Fruit fly (Drosophila melanogaster) whole organism, adult: ENCODE measurements around the gene beat-Ic.

Source experiments
- CG11617 ChIP-seq: fragments of 200-800 bp; sonication (Bioruptor generic); optimal IDR thresholded peaks from 2 replicates; lab custom pipeline; 2017; ENCODE audit warnings: mild to moderate bottlenecking, missing biosample characterization, missing genetic modification reagents, missing genetic modification characterization
- CG12768 ChIP-seq: fragments of 200-800 bp; sonication (Bioruptor generic); optimal IDR thresholded peaks from 2 replicates; lab custom pipeline; 2017; ENCODE audit warnings: missing biosample characterization, missing genetic modification characterization, mild to moderate bottlenecking, moderate library complexity, missing genetic modification reagents
- CG14711 ChIP-seq: fragments of 200-800 bp; sonication (Bioruptor generic); optimal IDR thresholded peaks from 2 replicates; lab custom pipeline; 2018; ENCODE audit warnings: missing biosample characterization, mild to moderate bottlenecking, missing genetic modification characterization, moderate library complexity
- CG1620 ChIP-seq: fragments of 200-800 bp; sonication (Bioruptor generic); optimal IDR thresholded peaks from 2 replicates; lab custom pipeline; 2016; ENCODE audit warnings: missing biosample characterization, missing genetic modification characterization
- CG33017 ChIP-seq: fragments of 200-800 bp; sonication (Bioruptor generic); optimal IDR thresholded peaks from 2 replicates; lab custom pipeline; 2018; ENCODE audit warnings: missing biosample characterization, mild to moderate bottlenecking, missing genetic modification characterization, moderate library complexity
- CG5204 ChIP-seq: fragments of 200-800 bp; sonication (Bioruptor generic); optimal IDR thresholded peaks from 2 replicates; lab custom pipeline; 2016; ENCODE audit warnings: missing biosample characterization, missing genetic modification characterization
- CG7045 ChIP-seq: fragments of 200-800 bp; sonication (Bioruptor generic); optimal IDR thresholded peaks from 2 replicates; lab custom pipeline; 2017; ENCODE audit warnings: missing biosample characterization, mild to moderate bottlenecking, missing genetic modification characterization
- CG7101 ChIP-seq: fragments of 200-800 bp; sonication (Bioruptor generic); optimal IDR thresholded peaks from 2 replicates; lab custom pipeline; 2018; ENCODE audit warnings: missing biosample characterization, mild to moderate bottlenecking, missing genetic modification characterization, moderate library complexity
- Clk ChIP-seq: fragments of 200-800 bp; sonication (Bioruptor generic); optimal IDR thresholded peaks from 2 replicates; lab custom pipeline; 2017; ENCODE audit warnings: missing biosample characterization, missing genetic modification characterization
- Crg-1 ChIP-seq: fragments of 200-800 bp; sonication (Bioruptor generic); optimal IDR thresholded peaks from 2 replicates; lab custom pipeline; 2016; ENCODE audit warnings: missing biosample characterization, missing genetic modification characterization
- Hr96 ChIP-seq: fragments of 200-800 bp; sonication (Bioruptor generic); optimal IDR thresholded peaks from 2 replicates; lab custom pipeline; 2016; ENCODE audit warnings: missing biosample characterization, missing genetic modification characterization
- Mnt ChIP-seq: fragments of 200-800 bp; sonication (Bioruptor generic); optimal IDR thresholded peaks from 2 replicates; lab custom pipeline; 2016; ENCODE audit warnings: missing biosample characterization, mild to moderate bottlenecking, missing genetic modification characterization
- bab1 ChIP-seq: fragments of 200-800 bp; sonication (Bioruptor generic); optimal IDR thresholded peaks from 3 replicates; lab custom pipeline; 2019; ENCODE audit warnings: missing biosample characterization, mild to moderate bottlenecking, missing genetic modification characterization, moderate library complexity
- cic ChIP-seq: fragments of 200-800 bp; sonication (Bioruptor generic); optimal IDR thresholded peaks from 2 replicates; lab custom pipeline; 2017; ENCODE audit warnings: missing biosample characterization, mild to moderate bottlenecking, missing genetic modification characterization, moderate library complexity
- cnc ChIP-seq, 2 experiments: fragments of >200 bp; optimal IDR thresholded peaks; 2 replicates each; lab custom pipeline; 2017
- kay ChIP-seq: fragments of 200-800 bp; sonication (Bioruptor generic); peaks from one replicate; lab custom pipeline; 2016; ENCODE audit warnings: missing biosample characterization, missing genetic modification characterization, borderline replicate concordance
- ovo ChIP-seq: fragments of 200-800 bp; sonication (Bioruptor generic); optimal IDR thresholded peaks from 2 replicates; lab custom pipeline; 2016; ENCODE audit warnings: missing biosample characterization, missing genetic modification characterization
- pad ChIP-seq: fragments of 200-800 bp; sonication (Bioruptor generic); optimal IDR thresholded peaks from 3 replicates; lab custom pipeline; 2017; ENCODE audit warnings: missing biosample characterization, missing genetic modification characterization, mild to moderate bottlenecking, moderate library complexity, missing genetic modification reagents
- tj ChIP-seq: fragments of 200-800 bp; sonication (Bioruptor generic); optimal IDR thresholded peaks from 3 replicates; lab custom pipeline; 2017; ENCODE audit warnings: missing biosample characterization, mild to moderate bottlenecking, missing genetic modification characterization, moderate library complexity
- toe ChIP-seq: fragments of 200-800 bp; sonication (Bioruptor generic); optimal IDR thresholded peaks from 2 replicates; lab custom pipeline; 2016; ENCODE audit warnings: missing biosample characterization, missing genetic modification characterization

Gene beat-Ic

dm6 chr2L:16000199-16000598 is at the start of gene beat-Ic:
TSS of gene beat-Ic (plus strand) at chr2L:16000291.
- TF ChIP-seq kay (GFP tag; lab: Kevin White, UChicago) (no peak), CG1620 (GFP tag; lab: Kevin White, UChicago) (no peak), CG11617 (GFP tag; lab: Kevin White, UChicago) (no peak), Crg-1 (no peak), tj (GFP tag; lab: Kevin White, UChicago) (no peak), pad (no peak), ovo (GFP tag; lab: Kevin White, UChicago) (no peak), Mnt (GFP tag; lab: Kevin White, UChicago) (no peak), cnc (optimal IDR thresholded peaks at IDR 0.05; lab: Kevin White, UChicago) (no peak), toe (no peak), Hr96 (no peak), CG5204 (GFP tag; lab: Kevin White, UChicago) (no peak), CG7101 (no peak), CG7045 (no peak), cic (no peak), CG33017 (tag; lab: Kevin White, UChicago) (no peak)

- TF ChIP-seq CG33017 (tag; lab: Kevin White, UChicago) (no peak), CG14711 (tag; lab: Kevin White, UChicago) (no peak), CG7101 (no peak), CG12768 (GFP tag; lab: Kevin White, UChicago) (no peak), Crg-1 (no peak), bab1 (GFP tag; lab: Kevin White, UChicago) (no peak), ovo (GFP tag; lab: Kevin White, UChicago) (no peak), tj (GFP tag; lab: Kevin White, UChicago) (no peak)
Observed at dm6 chr2L:15957558-15957957, 42.5 kb upstream of the beat-Ic start, which contains the start of gene CG18063. TSS of gene CG18063 (plus strand) at chr2L:15957858.

dm6 chr2L:15962335-15962734 is 37.8 kb upstream of the beat-Ic start, which contains the start of gene beat-Ib:
TSS of gene beat-Ib (minus strand) at chr2L:15962435.
- no peak for TF ChIP-seq toe
- no peak for TF ChIP-seq ovo (GFP tag; lab: Kevin White, UChicago)
- TF ChIP-seq CG1620 (GFP tag; lab: Kevin White, UChicago), result no peak
- TF ChIP-seq Clk (GFP tag; lab: Kevin White, UChicago), result no peak
- TF ChIP-seq Mnt (GFP tag; lab: Kevin White, UChicago), result no peak
- no peak for TF ChIP-seq kay (GFP tag; lab: Kevin White, UChicago)

- TF ChIP-seq bab1 (GFP tag; lab: Kevin White, UChicago), result no peak
- no peak for TF ChIP-seq Mnt (GFP tag; lab: Kevin White, UChicago)
- no peak for TF ChIP-seq CG14711 (tag; lab: Kevin White, UChicago)
- no peak for TF ChIP-seq pad
- no peak for TF ChIP-seq cnc (optimal IDR thresholded peaks at IDR 0.05; lab: Kevin White, UChicago)
- no peak for TF ChIP-seq kay (GFP tag; lab: Kevin White, UChicago)
- TF ChIP-seq Hr96, result no peak
- no peak for TF ChIP-seq CG12768 (GFP tag; lab: Kevin White, UChicago)
- no peak for TF ChIP-seq Crg-1
Observed at dm6 chr2L:15979186-15979585, 20.9 kb upstream of the beat-Ic start, which contains the start of gene CG10839. TSS of gene CG10839 (plus strand) at chr2L:15979486.

dm6 chr2L:16003541-16003940 is 3.5 kb downstream of the beat-Ic start, which contains the start of gene CG34167:
TSS of gene CG34167 (minus strand) at chr2L:16003641.
- no peak for TF ChIP-seq bab1 (GFP tag; lab: Kevin White, UChicago)
- no peak for TF ChIP-seq CG12768 (GFP tag; lab: Kevin White, UChicago)
- no peak for TF ChIP-seq kay (GFP tag; lab: Kevin White, UChicago)
- no peak for TF ChIP-seq CG33017 (tag; lab: Kevin White, UChicago)
- TF ChIP-seq pad, result no peak
- TF ChIP-seq Mnt (GFP tag; lab: Kevin White, UChicago), result no peak
- no peak for TF ChIP-seq Hr96
- no peak for TF ChIP-seq Clk (GFP tag; lab: Kevin White, UChicago)
- TF ChIP-seq CG11617 (GFP tag; lab: Kevin White, UChicago), result no peak
- no peak for TF ChIP-seq CG7101
- TF ChIP-seq CG14711 (tag; lab: Kevin White, UChicago), result no peak
- TF ChIP-seq CG1620 (GFP tag; lab: Kevin White, UChicago), result no peak
- no peak for TF ChIP-seq toe
- no peak for TF ChIP-seq tj (GFP tag; lab: Kevin White, UChicago)
- TF ChIP-seq cic, result no peak
- no peak for TF ChIP-seq Crg-1
- TF ChIP-seq cnc (optimal IDR thresholded peaks at IDR 0.05; lab: Kevin White, UChicago), result no peak

dm6 chr2L:16004025-16004424 is 3.9 kb downstream of the beat-Ic start, which contains the start of the genes CG13245 and CG43816:
TSS of gene CG13245 (plus strand) at chr2L:16004325.
TSS of gene CG43816 (plus strand) at chr2L:16004325.
- TF ChIP-seq pad (no peak), CG7101 (no peak), Clk (GFP tag; lab: Kevin White, UChicago) (no peak), bab1 (GFP tag; lab: Kevin White, UChicago) (no peak), ovo (GFP tag; lab: Kevin White, UChicago) (no peak), Mnt (GFP tag; lab: Kevin White, UChicago) (no peak), CG33017 (tag; lab: Kevin White, UChicago) (no peak), CG1620 (GFP tag; lab: Kevin White, UChicago) (no peak), toe (no peak), CG14711 (tag; lab: Kevin White, UChicago) (no peak), CG12768 (GFP tag; lab: Kevin White, UChicago) (no peak), CG11617 (GFP tag; lab: Kevin White, UChicago) (no peak), tj (GFP tag; lab: Kevin White, UChicago) (no peak), cnc (optimal IDR thresholded peaks at IDR 0.05; lab: Kevin White, UChicago) (no peak), Crg-1 (no peak), Hr96 (no peak), CG7045 (no peak), kay (GFP tag; lab: Kevin White, UChicago) (no peak), cic (no peak)
